Fruit fly (Drosophila melanogaster) whole organism, pupa: Measurements from ENCODE around the gene CG42460.

Experiments used
- CG14655 ChIP-seq: fragments of 200-800 bp; sonication (Bioruptor generic); optimal IDR thresholded peaks from 3 replicates; lab custom pipeline; 2017; ENCODE audit warnings: mild to moderate bottlenecking, missing biosample characterization, missing genetic modification reagents, missing genetic modification characterization
- CG17806 ChIP-seq: fragments of 200-800 bp; sonication (Bioruptor generic); optimal IDR thresholded peaks from 2 replicates; lab custom pipeline; 2018; ENCODE audit warnings: missing biosample characterization, mild to moderate bottlenecking, missing genetic modification characterization, moderate library complexity
- EcR ChIP-seq: fragments of 200-800 bp; sonication (Bioruptor generic); optimal IDR thresholded peaks from 3 replicates; lab custom pipeline; 2019; ENCODE audit warnings: missing biosample characterization, missing genetic modification characterization, mild to moderate bottlenecking, moderate library complexity, missing genetic modification reagents

dm6 chr2L:3407722-3408121 is 19.4 kb upstream of the CG42460 start:
- TF ChIP-seq CG14655 (GFP tag; lab: Kevin White, UChicago) (no peak), CG17806 (no peak), EcR (GFP tag; lab: Kevin White, UChicago) (no peak)
